Worm (Caenorhabditis elegans) whole organism, L2 larva: ENCODE results near the gene ZK1320.7.

Experiments
- ceh-82 ChIP-seq: fragments of 150-350 bp; optimal IDR thresholded peaks from 2 replicates; lab custom pipeline; 2014; ENCODE audit warnings: missing biosample characterization, missing genetic modification characterization
- fos-1 ChIP-seq: fragments of 150-350 bp; optimal IDR thresholded peaks from 2 replicates; lab custom pipeline; 2014; ENCODE audit warnings: missing biosample characterization, missing genetic modification characterization
- nhr-12 ChIP-seq: fragments of 150-350 bp; optimal IDR thresholded peaks from 2 replicates; lab custom pipeline; 2014; ENCODE audit warnings: missing biosample characterization, missing genetic modification characterization
- skn-1 ChIP-seq: sonication (generic microtip); optimal IDR thresholded peaks from 2 replicates; lab custom pipeline; 2017; ENCODE audit warnings: missing biosample characterization, missing genetic modification characterization
- unc-39 ChIP-seq: fragments of 150-350 bp; optimal IDR thresholded peaks from 2 replicates; lab custom pipeline; 2014; ENCODE audit warnings: missing biosample characterization, missing genetic modification characterization
- unc-62 ChIP-seq: fragments of 150-350 bp; optimal IDR thresholded peaks from 2 replicates; lab custom pipeline; 2014; ENCODE audit warnings: missing biosample characterization, missing genetic modification reagents, missing genetic modification characterization
- zag-1 ChIP-seq: fragments of 150-350 bp; optimal IDR thresholded peaks from 2 replicates; lab custom pipeline; 2014; ENCODE audit warnings: missing biosample characterization, missing genetic modification characterization

DNA sequence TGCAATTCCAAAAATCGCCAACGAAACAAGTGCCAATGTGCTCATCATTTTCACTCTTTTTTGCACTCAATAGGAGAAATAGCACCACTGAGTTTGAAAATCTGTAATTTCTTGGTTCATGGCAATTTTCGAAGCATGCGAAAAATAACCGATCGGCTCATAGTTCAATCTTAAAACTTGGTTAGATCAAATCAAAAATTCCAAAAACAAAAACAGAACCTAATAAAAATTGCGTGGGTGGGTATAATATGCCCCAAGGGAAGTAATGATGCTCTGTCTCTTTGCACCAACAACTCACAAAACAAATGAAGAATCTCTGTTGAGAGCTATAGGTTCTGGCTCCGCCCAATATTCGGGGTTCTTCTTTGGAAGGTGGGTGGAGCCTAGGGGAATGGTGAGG lies 20.4 kb downstream of the ZK1320.7 start, which contains the start of gene nlp-11:
- TF ChIP-seq zag-1 (tag; lab: Kevin White, UChicago) (no peak), ceh-82 (tag; lab: Kevin White, UChicago) (no peak), nhr-12 (tag; lab: Kevin White, UChicago) (no peak), unc-62 (GFP tag; lab: Kevin White, UChicago) (no peak), skn-1 (tag; lab: Kevin White, UChicago) (no peak), fos-1 (no peak), unc-39 (tag; lab: Kevin White, UChicago) (no peak)
